Fruit fly (Drosophila melanogaster) whole organism, embryonic: ENCODE measurements around the gene CG43233.

Experiments used
- CG10267 ChIP-seq: fragments of 200-800 bp; sonication (Bioruptor generic); optimal IDR thresholded peaks from 2 replicates; lab custom pipeline; 2018; ENCODE audit warnings: missing biosample characterization, mild to moderate bottlenecking, missing genetic modification characterization, moderate library complexity
- CG11504 ChIP-seq: fragments of 200-800 bp; sonication (Bioruptor generic); optimal IDR thresholded peaks from 3 replicates; lab custom pipeline; 2019; ENCODE audit warnings: missing biosample characterization, mild to moderate bottlenecking, missing genetic modification characterization, moderate library complexity
- CG11695 ChIP-seq: fragments of 200-800 bp; sonication (Bioruptor generic); IDR thresholded peaks from 3 replicates; pipeline ENCODE4 v1.3.6; 2022; ENCODE audit warnings: missing biosample characterization, missing genetic modification characterization
- CG14050 ChIP-seq: fragments of 200-800 bp; sonication (Bioruptor generic); IDR thresholded peaks from 3 replicates; pipeline ENCODE4 v1.3.6; 2022; ENCODE audit warnings: missing biosample characterization, missing genetic modification characterization
- CG14441 ChIP-seq: fragments of 200-800 bp; sonication (Bioruptor generic); IDR thresholded peaks from 2 replicates; pipeline ENCODE4 v1.3.6; 2022; ENCODE audit warnings: missing biosample characterization, missing genetic modification characterization
- CG14860 ChIP-seq: fragments of 200-800 bp; sonication (Bioruptor generic); IDR thresholded peaks from 3 replicates; pipeline ENCODE4 v1.3.6; 2022; ENCODE audit warnings: missing biosample characterization, missing genetic modification characterization; ENCODE audit not compliant: partially characterized antibody
- CG15073 ChIP-seq: fragments of 200-800 bp; sonication (Bioruptor generic); optimal IDR thresholded peaks from 2 replicates; lab custom pipeline; 2016; ENCODE audit warnings: missing biosample characterization, missing genetic modification characterization
- CG15479 ChIP-seq: fragments of 200-800 bp; sonication (Bioruptor generic); optimal IDR thresholded peaks from 3 replicates; lab custom pipeline; 2019; ENCODE audit warnings: missing biosample characterization, mild to moderate bottlenecking, missing genetic modification characterization, moderate library complexity
- CG17186 ChIP-seq: fragments of 200-800 bp; sonication (Bioruptor generic); optimal IDR thresholded peaks from 3 replicates; lab custom pipeline; 2017; ENCODE audit warnings: missing biosample characterization, missing genetic modification reagents, missing genetic modification characterization
- CG17359 ChIP-seq: fragments of 200-800 bp; sonication (Bioruptor generic); optimal IDR thresholded peaks from 3 replicates; lab custom pipeline; 2018; ENCODE audit warnings: missing biosample characterization, mild to moderate bottlenecking, missing genetic modification characterization, moderate library complexity
- CG18262 ChIP-seq: fragments of 200-800 bp; optimal IDR thresholded peaks from 3 replicates; lab custom pipeline; 2019; ENCODE audit warnings: missing biosample characterization, mild to moderate bottlenecking, missing genetic modification characterization, moderate library complexity
- CG1832 ChIP-seq: fragments of 200-800 bp; sonication (Bioruptor generic); optimal IDR thresholded peaks from 2 replicates; lab custom pipeline; 2017; ENCODE audit warnings: missing biosample characterization, mild to moderate bottlenecking, missing genetic modification characterization, inconsistent platforms
- CG18599 ChIP-seq: fragments of 200-800 bp; sonication (Bioruptor generic); optimal IDR thresholded peaks from 3 replicates; lab custom pipeline; 2017; ENCODE audit warnings: missing biosample characterization, missing genetic modification characterization, mild to moderate bottlenecking, moderate library complexity, missing genetic modification reagents
- CG18764 ChIP-seq: fragments of 200-800 bp; sonication (Bioruptor generic); optimal IDR thresholded peaks from 3 replicates; lab custom pipeline; 2016; ENCODE audit warnings: missing biosample characterization, missing genetic modification characterization
- CG31224 ChIP-seq: fragments of 200-800 bp; sonication (Bioruptor generic); IDR thresholded peaks from 2 replicates; pipeline ENCODE4 v1.3.6; 2022; ENCODE audit warnings: missing biosample characterization, missing genetic modification characterization
- CG4617 ChIP-seq: fragments of 200-800 bp; sonication (Bioruptor generic); optimal IDR thresholded peaks from 3 replicates; lab custom pipeline; 2016; ENCODE audit warnings: missing biosample characterization, missing genetic modification characterization, borderline replicate concordance
- CG5180 ChIP-seq: fragments of 200-800 bp; sonication (Bioruptor generic); optimal IDR thresholded peaks from 3 replicates; lab custom pipeline; 2017; ENCODE audit warnings: missing biosample characterization, missing genetic modification characterization, mild to moderate bottlenecking, moderate library complexity, missing genetic modification reagents
- CG6175 ChIP-seq: fragments of 200-800 bp; sonication (Bioruptor generic); IDR thresholded peaks from 3 replicates; pipeline ENCODE4 v1.3.6; 2022; ENCODE audit warnings: missing biosample characterization, missing genetic modification characterization
- CG6854 ChIP-seq: fragments of 200-800 bp; sonication (Bioruptor generic); optimal IDR thresholded peaks from 3 replicates; lab custom pipeline; 2017; ENCODE audit warnings: missing biosample characterization, mild to moderate bottlenecking, missing genetic modification characterization
- CG7963 ChIP-seq: fragments of 200-800 bp; sonication (Bioruptor generic); IDR thresholded peaks from 3 replicates; pipeline ENCODE4 v1.3.6; 2022; ENCODE audit warnings: missing biosample characterization, missing genetic modification characterization; ENCODE audit not compliant: partially characterized antibody
- CG9797 ChIP-seq: fragments of 200-800 bp; sonication (Bioruptor generic); optimal IDR thresholded peaks from 3 replicates; lab custom pipeline; 2018; ENCODE audit warnings: missing biosample characterization, mild to moderate bottlenecking, missing genetic modification characterization
- CHES-1-like ChIP-seq: fragments of 200-800 bp; sonication (Bioruptor generic); optimal IDR thresholded peaks from 2 replicates; lab custom pipeline; 2016; ENCODE audit warnings: missing biosample characterization, missing genetic modification characterization
- CTCF ChIP-seq: fragments of 200-800 bp; sonication (Bioruptor generic); optimal IDR thresholded peaks from 2 replicates; lab custom pipeline; 2017; ENCODE audit warnings: missing biosample characterization, mild to moderate bottlenecking, missing genetic modification characterization, moderate library complexity
- CkIIα-i1 ChIP-seq: fragments of 200-800 bp; sonication (Bioruptor generic); IDR thresholded peaks from 2 replicates; pipeline ENCODE4 v1.3.6; 2022; ENCODE audit warnings: missing biosample characterization, missing genetic modification characterization
- CrebB ChIP-seq: fragments of 200-800 bp; sonication (Bioruptor generic); optimal IDR thresholded peaks from 3 replicates; lab custom pipeline; 2018; ENCODE audit warnings: missing biosample characterization, mild to moderate bottlenecking, missing genetic modification characterization
- Dad ChIP-seq: fragments of 200-800 bp; sonication (Bioruptor generic); optimal IDR thresholded peaks from 3 replicates; lab custom pipeline; 2016; ENCODE audit warnings: missing biosample characterization, missing genetic modification characterization
- Dp ChIP-seq: fragments of 200-800 bp; sonication (Bioruptor generic); optimal IDR thresholded peaks from 2 replicates; lab custom pipeline; 2018; ENCODE audit warnings: missing biosample characterization, mild to moderate bottlenecking, missing genetic modification characterization, moderate library complexity
- Hmr ChIP-seq: fragments of 200-800 bp; sonication (Bioruptor generic); optimal IDR thresholded peaks from 3 replicates; lab custom pipeline; 2017; ENCODE audit warnings: mild to moderate bottlenecking, missing biosample characterization, missing genetic modification reagents, missing genetic modification characterization
- Hmx ChIP-seq: fragments of 200-800 bp; sonication (Bioruptor generic); optimal IDR thresholded peaks from 2 replicates; lab custom pipeline; 2016; ENCODE audit warnings: missing biosample characterization, missing genetic modification characterization
- Hr78 ChIP-seq, 2 experiments: fragments of 200-800 bp in 1 of 2; fragments of >200 bp in 1 of 2; sonication (Bioruptor generic) in 1 of 2; optimal IDR thresholded peaks; 2 replicates each; lab custom pipeline; 2017 to 2019; ENCODE audit warnings: missing biosample characterization in 2 of 2, missing genetic modification characterization in 2 of 2, mild to moderate bottlenecking in 1 of 2, moderate library complexity in 1 of 2
- NFAT ChIP-seq: fragments of 200-800 bp; sonication (Bioruptor generic); IDR thresholded peaks from 2 replicates; pipeline ENCODE4 v1.3.6; 2022; ENCODE audit warnings: missing biosample characterization, missing genetic modification characterization
- Nf-YC ChIP-seq: fragments of 200-800 bp; optimal IDR thresholded peaks from 3 replicates; lab custom pipeline; 2019; ENCODE audit warnings: missing biosample characterization, mild to moderate bottlenecking, missing genetic modification characterization, moderate library complexity
- Opbp ChIP-seq: fragments of 200-800 bp; sonication (Bioruptor generic); IDR thresholded peaks from 3 replicates; pipeline ENCODE4 v1.3.6; 2022; ENCODE audit warnings: missing biosample characterization, missing genetic modification characterization; ENCODE audit not compliant: partially characterized antibody
- Scr ChIP-seq: fragments of 200-800 bp; sonication (Bioruptor generic); IDR thresholded peaks from 2 replicates; pipeline ENCODE4 v1.3.6; 2022; ENCODE audit warnings: missing biosample characterization, missing genetic modification characterization; ENCODE audit not compliant: partially characterized antibody
- YL-1 ChIP-seq: fragments of 200-800 bp; sonication (Bioruptor generic); optimal IDR thresholded peaks from 3 replicates; lab custom pipeline; 2017; ENCODE audit warnings: missing biosample characterization, mild to moderate bottlenecking, missing genetic modification characterization
- ara ChIP-seq: fragments of 200-800 bp; sonication (Bioruptor generic); IDR thresholded peaks from 2 replicates; pipeline ENCODE4 v1.3.6; 2022; ENCODE audit warnings: missing biosample characterization, missing genetic modification characterization
- bsh ChIP-seq, 2 experiments: fragments of 200-800 bp; sonication (Bioruptor generic); optimal IDR thresholded peaks; 2 replicates each; lab custom pipeline; 2017 to 2018; ENCODE audit warnings: mild to moderate bottlenecking in 2 of 2, missing biosample characterization in 2 of 2, missing genetic modification characterization in 2 of 2, moderate library complexity in 1 of 2
- cad ChIP-seq: fragments of >200 bp; optimal IDR thresholded peaks from 2 replicates; lab custom pipeline; 2017; ENCODE audit warnings: missing biosample characterization, missing genetic modification characterization
- chinmo ChIP-seq: fragments of 200-800 bp; sonication (Bioruptor generic); IDR thresholded peaks from 4 replicates; pipeline ENCODE4 v1.3.6; 2022; ENCODE audit warnings: missing biosample characterization, missing genetic modification characterization; ENCODE audit not compliant: partially characterized antibody
- ci ChIP-seq: fragments of 200-800 bp; sonication (Bioruptor generic); IDR thresholded peaks from 3 replicates; pipeline ENCODE4 v1.3.6; 2022; ENCODE audit warnings: missing biosample characterization, missing genetic modification characterization
- danr ChIP-seq: fragments of 200-800 bp; sonication (Bioruptor generic); IDR thresholded peaks from 2 replicates; pipeline ENCODE4 v1.3.6; 2022; ENCODE audit warnings: missing biosample characterization, missing genetic modification characterization
- dpn ChIP-seq, 2 experiments: fragments of 200-800 bp; sonication (Bioruptor generic); optimal IDR thresholded peaks; 3 replicates each; lab custom pipeline; 2016; ENCODE audit warnings: missing biosample characterization in 2 of 2, missing genetic modification characterization in 2 of 2
- en ChIP-seq: fragments of 200-800 bp; sonication (Bioruptor generic); optimal IDR thresholded peaks from 2 replicates; lab custom pipeline; 2016; ENCODE audit warnings: missing biosample characterization, missing genetic modification characterization
- lmd ChIP-seq: fragments of 200-800 bp; sonication (Bioruptor generic); IDR thresholded peaks from 2 replicates; pipeline ENCODE4 v1.3.6; 2022; ENCODE audit warnings: missing biosample characterization, missing genetic modification characterization
- pb ChIP-seq: fragments of 200-800 bp; sonication (Bioruptor generic); optimal IDR thresholded peaks from 3 replicates; lab custom pipeline; 2016; ENCODE audit warnings: missing biosample characterization, missing genetic modification characterization
- ro ChIP-seq: fragments of 200-800 bp; sonication (Bioruptor generic); IDR thresholded peaks from 2 replicates; pipeline ENCODE4 v1.3.6; 2022; ENCODE audit warnings: missing biosample characterization, missing genetic modification characterization
- toy ChIP-seq: fragments of 200-800 bp; sonication (Bioruptor generic); IDR thresholded peaks from 2 replicates; pipeline ENCODE4 v1.3.6; 2022; ENCODE audit warnings: missing biosample characterization, missing genetic modification characterization
- trh ChIP-seq: fragments of 200-800 bp; sonication (Bioruptor generic); optimal IDR thresholded peaks from 2 replicates; lab custom pipeline; 2016; ENCODE audit warnings: missing biosample characterization, missing genetic modification characterization
- ttk ChIP-seq: fragments of 200-800 bp; sonication (Bioruptor generic); IDR thresholded peaks from 2 replicates; pipeline ENCODE4 v2.1.2; 2022; ENCODE audit warnings: missing biosample characterization, missing genetic modification characterization
- vfl ChIP-seq: fragments of 200-800 bp; sonication (Bioruptor generic); optimal IDR thresholded peaks from 2 replicates; lab custom pipeline; 2016; ENCODE audit warnings: missing biosample characterization, missing genetic modification characterization

Gene CG43233

DNA sequence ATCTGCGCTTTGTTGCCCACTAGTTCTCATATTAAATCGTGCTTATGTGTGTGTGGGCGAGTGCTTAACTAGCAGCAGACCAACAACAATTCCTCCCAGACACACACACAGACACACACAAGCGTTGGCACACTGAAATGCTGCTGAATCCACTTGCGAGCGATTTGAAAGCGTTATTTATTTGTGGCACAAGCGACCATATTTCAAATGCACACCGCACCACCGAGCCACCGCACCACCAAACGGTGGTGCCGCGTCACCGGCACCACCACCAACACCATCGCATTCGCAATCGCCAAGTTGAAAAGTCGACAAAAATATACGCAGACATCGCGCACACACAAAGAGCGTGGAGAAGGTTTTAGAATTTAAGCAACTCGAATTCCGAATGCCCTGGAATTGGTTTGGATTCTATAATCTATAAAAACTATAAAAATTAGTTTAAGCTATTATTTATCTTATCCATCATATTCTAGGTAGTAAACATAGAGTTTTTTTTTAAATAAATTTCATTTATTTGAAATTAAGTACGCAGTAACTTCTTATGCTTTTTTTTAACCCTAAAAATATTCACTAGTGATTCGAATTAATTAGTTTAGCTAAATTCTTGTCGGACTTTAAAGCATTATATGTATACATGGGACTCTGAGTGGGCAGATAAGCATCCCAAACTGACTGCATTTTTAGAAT is 5.5 kb upstream of the CG43233 start (continued):
- TF ChIP-seq CG1832 (GFP tag; lab: Kevin White, UChicago) (no peak), CTCF (GFP tag; lab: Kevin White, UChicago) (no peak), pb (GFP tag; lab: Kevin White, UChicago) (no peak), ci (0 out of 3 replicates have a peak, but pooled peaks have one; percentile 32), bsh (GFP tag; optimal IDR thresholded peaks at IDR 0.05; lab: Kevin White, UChicago) (peak in 1 of 2 experiments; percentile 58), Scr (GFP tag; lab: Robert Waterston, UW) (no peak), CG14050 (GFP tag; lab: Robert Waterston, UW) (0 out of 3 replicates have a peak, but pooled peaks have one; percentile 16), CG5180 (GFP tag; lab: Kevin White, UChicago) (no peak), vfl (GFP tag; lab: Kevin White, UChicago) (no peak), CG11504 (tag; lab: Kevin White, UChicago) (peak; percentile 27), CG14441 (GFP tag; lab: Robert Waterston, UW) (no peak), Dp (no peak), ara (GFP tag; lab: Robert Waterston, UW) (no peak), CG18764 (GFP tag; lab: Kevin White, UChicago) (no peak), Hr78 (GFP tag; optimal IDR thresholded peaks at IDR 0.05; lab: Kevin White, UChicago) (no peak), Hmx (GFP tag; lab: Kevin White, UChicago) (no peak), CG17186 (GFP tag; lab: Kevin White, UChicago) (no peak), CG4617 (no peak), CG7963 (GFP tag; lab: Robert Waterston, UW) (no peak), Nf-YC (tag; lab: Kevin White, UChicago) (no peak), CG9797 (GFP tag; lab: Kevin White, UChicago) (no peak), chinmo (GFP tag; lab: Robert Waterston, UW) (no peak), dpn (GFP tag; optimal IDR thresholded peaks at IDR 0.05; lab: Kevin White, UChicago) (no peak), Hmr (no peak), cad (no peak), CG31224 (no peak), CG15073 (GFP tag; lab: Kevin White, UChicago) (no peak), lmd (GFP tag; lab: Robert Waterston, UW) (0 out of 2 replicates have a peak, but pooled peaks have one; percentile 11), CG11695 (GFP tag; lab: Robert Waterston, UW) (no peak), danr (GFP tag; lab: Robert Waterston, UW) (no peak), CrebB (tag; lab: Kevin White, UChicago) (no peak), Dad (GFP tag; lab: Kevin White, UChicago) (no peak), CG10267 (tag; lab: Kevin White, UChicago) (peak; percentile 24), CG6854 (GFP tag; lab: Kevin White, UChicago) (no peak), CG15479 (no peak), CkIIα-i1 (GFP tag; lab: Robert Waterston, UW) (no peak), CG17359 (tag; lab: Kevin White, UChicago) (peak; percentile 21), toy (GFP tag; lab: Robert Waterston, UW) (no peak), Opbp (no peak), CG18262 (peak; percentile 53), NFAT (GFP tag; lab: Robert Waterston, UW) (no peak), trh (GFP tag; lab: Kevin White, UChicago) (no peak), ro (GFP tag; lab: Robert Waterston, UW) (no peak), CG6175 (peak; percentile 95), CG18599 (GFP tag; lab: Kevin White, UChicago) (no peak), YL-1 (GFP tag; lab: Kevin White, UChicago) (no peak), CG14860 (GFP tag; lab: Robert Waterston, UW) (no peak), en (GFP tag; lab: Kevin White, UChicago) (no peak), ttk (GFP tag; lab: Robert Waterston, UW) (no peak), CHES-1-like (GFP tag; lab: Kevin White, UChicago) (no peak)
